Fruit fly (Drosophila melanogaster) whole organism, embryonic: ENCODE measurements around the gene Tim17a2.

ENCODE experiments used
- ATbp ChIP-seq: fragments of 200-800 bp; sonication (Bioruptor generic); optimal IDR thresholded peaks from 2 replicates; lab custom pipeline; 2017; ENCODE audit warnings: missing biosample characterization, mild to moderate bottlenecking, missing genetic modification characterization, missing genetic modification reagents
- Bteb2 ChIP-seq: fragments of 200-800 bp; sonication (Bioruptor generic); optimal IDR thresholded peaks from 2 replicates; lab custom pipeline; 2016; ENCODE audit warnings: missing biosample characterization, missing genetic modification characterization
- CG10321 ChIP-seq: fragments of 200-800 bp; sonication (Bioruptor generic); IDR thresholded peaks from 2 replicates; pipeline ENCODE4 v1.3.6; 2022; ENCODE audit warnings: missing biosample characterization, missing genetic modification characterization
- CG10959 ChIP-seq: fragments of 200-800 bp; sonication (Bioruptor generic); IDR thresholded peaks from 2 replicates; pipeline ENCODE4 v1.3.6; 2022; ENCODE audit warnings: missing biosample characterization, missing genetic modification characterization
- CG12391 ChIP-seq: fragments of 200-800 bp; sonication (Bioruptor generic); optimal IDR thresholded peaks from 3 replicates; lab custom pipeline; 2018; ENCODE audit warnings: missing biosample characterization, mild to moderate bottlenecking, missing genetic modification characterization, moderate library complexity
- CG12744 ChIP-seq: fragments of 200-800 bp; sonication (Bioruptor generic); optimal IDR thresholded peaks from 2 replicates; lab custom pipeline; 2016; ENCODE audit warnings: missing biosample characterization, missing genetic modification characterization
- CG15696 ChIP-seq: fragments of 200-800 bp; sonication (Bioruptor generic); optimal IDR thresholded peaks from 2 replicates; lab custom pipeline; 2019; ENCODE audit warnings: missing biosample characterization, mild to moderate bottlenecking, missing genetic modification characterization, moderate library complexity
- CG1792 ChIP-seq: fragments of 200-800 bp; sonication (Bioruptor generic); optimal IDR thresholded peaks from 2 replicates; lab custom pipeline; 2016; ENCODE audit warnings: missing biosample characterization, missing genetic modification characterization
- CG30020 ChIP-seq: fragments of 200-800 bp; optimal IDR thresholded peaks from 2 replicates; lab custom pipeline; 2019; ENCODE audit warnings: missing biosample characterization, mild to moderate bottlenecking, missing genetic modification characterization, moderate library complexity
- CG31365 ChIP-seq: fragments of 200-800 bp; sonication (Bioruptor generic); optimal IDR thresholded peaks from 2 replicates; lab custom pipeline; 2018; ENCODE audit warnings: missing biosample characterization, mild to moderate bottlenecking, missing genetic modification characterization
- CG3407 ChIP-seq: fragments of 200-800 bp; sonication (Bioruptor generic); optimal IDR thresholded peaks from 2 replicates; lab custom pipeline; 2018; ENCODE audit warnings: missing biosample characterization, mild to moderate bottlenecking, missing genetic modification characterization
- CG3847 ChIP-seq: fragments of 200-800 bp; sonication (Bioruptor generic); IDR thresholded peaks from 2 replicates; pipeline ENCODE4 v1.3.6; 2022; ENCODE audit warnings: missing biosample characterization, missing genetic modification characterization
- CG3995 ChIP-seq: fragments of 200-800 bp; sonication (Bioruptor generic); optimal IDR thresholded peaks from 3 replicates; lab custom pipeline; 2016; ENCODE audit warnings: missing biosample characterization, missing genetic modification characterization
- CG4424 ChIP-seq: fragments of 200-800 bp; sonication (Bioruptor generic); optimal IDR thresholded peaks from 3 replicates; lab custom pipeline; 2016; ENCODE audit warnings: missing biosample characterization, missing genetic modification characterization
- CG5180 ChIP-seq: fragments of 200-800 bp; sonication (Bioruptor generic); optimal IDR thresholded peaks from 3 replicates; lab custom pipeline; 2017; ENCODE audit warnings: missing biosample characterization, missing genetic modification characterization, mild to moderate bottlenecking, moderate library complexity, missing genetic modification reagents
- CG6254 ChIP-seq: fragments of 200-800 bp; sonication (Bioruptor generic); optimal IDR thresholded peaks from 3 replicates; lab custom pipeline; 2017; ENCODE audit warnings: mild to moderate bottlenecking, missing biosample characterization, missing genetic modification reagents, missing genetic modification characterization
- CG7372 ChIP-seq: fragments of 200-800 bp; sonication (Bioruptor generic); IDR thresholded peaks from 2 replicates; pipeline ENCODE4 v1.3.6; 2022; ENCODE audit warnings: missing biosample characterization, missing genetic modification characterization
- CG9215 ChIP-seq: fragments of 200-800 bp; sonication (Bioruptor generic); IDR thresholded peaks from 2 replicates; pipeline ENCODE4 v1.3.6; 2022; ENCODE audit warnings: missing biosample characterization, missing genetic modification characterization
- CG9797 ChIP-seq: fragments of 200-800 bp; sonication (Bioruptor generic); optimal IDR thresholded peaks from 3 replicates; lab custom pipeline; 2018; ENCODE audit warnings: missing biosample characterization, mild to moderate bottlenecking, missing genetic modification characterization
- CHES-1-like ChIP-seq: fragments of 200-800 bp; sonication (Bioruptor generic); optimal IDR thresholded peaks from 2 replicates; lab custom pipeline; 2016; ENCODE audit warnings: missing biosample characterization, missing genetic modification characterization
- CTCF ChIP-seq: fragments of 200-800 bp; sonication (Bioruptor generic); optimal IDR thresholded peaks from 2 replicates; lab custom pipeline; 2017; ENCODE audit warnings: missing biosample characterization, mild to moderate bottlenecking, missing genetic modification characterization, moderate library complexity
- CrebB ChIP-seq: fragments of 200-800 bp; sonication (Bioruptor generic); optimal IDR thresholded peaks from 3 replicates; lab custom pipeline; 2018; ENCODE audit warnings: missing biosample characterization, mild to moderate bottlenecking, missing genetic modification characterization
- Doc3 ChIP-seq: fragments of 200-800 bp; sonication (Bioruptor generic); IDR thresholded peaks from 3 replicates; pipeline ENCODE4 v1.3.6; 2022; ENCODE audit warnings: missing biosample characterization, missing genetic modification characterization; ENCODE audit not compliant: partially characterized antibody
- ERR ChIP-seq: fragments of 200-800 bp; sonication (Bioruptor generic); optimal IDR thresholded peaks from 2 replicates; lab custom pipeline; 2016; ENCODE audit warnings: missing biosample characterization, missing genetic modification characterization
- Fer1 ChIP-seq: fragments of 200-800 bp; sonication (Bioruptor generic); optimal IDR thresholded peaks from 2 replicates; lab custom pipeline; 2017; ENCODE audit warnings: missing biosample characterization, mild to moderate bottlenecking, missing genetic modification characterization
- Fer2 ChIP-seq: fragments of 200-800 bp; sonication (Bioruptor generic); optimal IDR thresholded peaks from 2 replicates; lab custom pipeline; 2018; ENCODE audit warnings: missing biosample characterization, mild to moderate bottlenecking, missing genetic modification characterization, moderate library complexity
- HLH3B ChIP-seq: fragments of 200-800 bp; sonication (Bioruptor generic); IDR thresholded peaks from 2 replicates; pipeline ENCODE4 v1.3.6; 2022; ENCODE audit warnings: missing biosample characterization, missing genetic modification characterization
- Myb ChIP-seq: fragments of 200-800 bp; sonication (Bioruptor generic); optimal IDR thresholded peaks from 2 replicates; lab custom pipeline; 2016; ENCODE audit warnings: missing biosample characterization, missing genetic modification characterization
- Sry-δ ChIP-seq: fragments of 200-800 bp; sonication (Bioruptor generic); optimal IDR thresholded peaks from 2 replicates; lab custom pipeline; 2016; ENCODE audit warnings: missing biosample characterization, missing genetic modification characterization
- Stat92E ChIP-seq, 3 experiments: fragments of >200 bp in 2 of 3; fragments of 200-800 bp in 1 of 3; sonication (Bioruptor generic) in 1 of 3; optimal IDR thresholded peaks; 2 replicates each; lab custom pipeline; 2017 to 2019; ENCODE audit warnings: missing biosample characterization in 3 of 3, missing genetic modification characterization in 3 of 3, mild to moderate bottlenecking in 1 of 3, moderate library complexity in 1 of 3
- ac ChIP-seq: fragments of 200-800 bp; sonication (Bioruptor generic); optimal IDR thresholded peaks from 3 replicates; lab custom pipeline; 2017; ENCODE audit warnings: missing biosample characterization, mild to moderate bottlenecking, missing genetic modification characterization
- br ChIP-seq: fragments of >200 bp; optimal IDR thresholded peaks from 2 replicates; lab custom pipeline; 2017
- chif ChIP-seq, 2 experiments: fragments of 200-800 bp; sonication (Bioruptor generic); optimal IDR thresholded peaks; 3 replicates each; lab custom pipeline; 2016; ENCODE audit warnings: missing biosample characterization in 2 of 2, missing genetic modification characterization in 2 of 2
- ci ChIP-seq: fragments of 200-800 bp; sonication (Bioruptor generic); IDR thresholded peaks from 3 replicates; pipeline ENCODE4 v1.3.6; 2022; ENCODE audit warnings: missing biosample characterization, missing genetic modification characterization
- disco-r ChIP-seq: fragments of 200-800 bp; sonication (Bioruptor generic); optimal IDR thresholded peaks from 2 replicates; lab custom pipeline; 2016; ENCODE audit warnings: missing biosample characterization, missing genetic modification characterization
- exex ChIP-seq: fragments of 200-800 bp; sonication (Bioruptor generic); optimal IDR thresholded peaks from 4 replicates; lab custom pipeline; 2018; ENCODE audit warnings: missing biosample characterization, mild to moderate bottlenecking, missing genetic modification characterization, moderate library complexity
- fd96Cb ChIP-seq: fragments of 200-800 bp; sonication (Bioruptor generic); optimal IDR thresholded peaks from 2 replicates; lab custom pipeline; 2018; ENCODE audit warnings: missing biosample characterization, mild to moderate bottlenecking, missing genetic modification characterization, moderate library complexity
- her ChIP-seq: fragments of 200-800 bp; sonication (Bioruptor generic); optimal IDR thresholded peaks from 2 replicates; lab custom pipeline; 2016; ENCODE audit warnings: missing biosample characterization, missing genetic modification characterization
- jigr1 ChIP-seq: fragments of 200-800 bp; sonication (Bioruptor generic); IDR thresholded peaks from 3 replicates; pipeline ENCODE4 v1.3.6; 2022; ENCODE audit warnings: missing biosample characterization, missing genetic modification characterization
- kah ChIP-seq: fragments of 200-800 bp; sonication (Bioruptor generic); optimal IDR thresholded peaks from 2 replicates; lab custom pipeline; 2018; ENCODE audit warnings: missing biosample characterization, mild to moderate bottlenecking, missing genetic modification characterization
- ken ChIP-seq: fragments of 200-800 bp; sonication (Bioruptor generic); IDR thresholded peaks from 3 replicates; pipeline ENCODE4 v1.3.6; 2022; ENCODE audit warnings: missing biosample characterization, missing genetic modification characterization
- nau ChIP-seq: fragments of 200-800 bp; sonication (Bioruptor generic); optimal IDR thresholded peaks from 3 replicates; lab custom pipeline; 2017; ENCODE audit warnings: missing biosample characterization, mild to moderate bottlenecking, missing genetic modification characterization, missing genetic modification reagents
- org-1 ChIP-seq: fragments of 200-800 bp; sonication (Bioruptor generic); optimal IDR thresholded peaks from 2 replicates; lab custom pipeline; 2017; ENCODE audit warnings: missing biosample characterization, missing genetic modification characterization
- pan ChIP-seq, 4 experiments: fragments of >200 bp in 3 of 4; fragments of 200-800 bp in 1 of 4; sonication (Bioruptor generic) in 1 of 4; optimal IDR thresholded peaks in 3 of 4; IDR thresholded peaks in 1 of 4; 2 replicates each; pipeline versions ENCODE4 v1.3.6 to Lab custom; 2017 to 2022; ENCODE audit warnings: missing biosample characterization in 2 of 4, missing genetic modification characterization in 2 of 4, mixed read lengths in 1 of 4
- repo ChIP-seq: fragments of 200-800 bp; sonication (Bioruptor generic); optimal IDR thresholded peaks from 2 replicates; lab custom pipeline; 2016; ENCODE audit warnings: missing biosample characterization, missing genetic modification characterization
- salm ChIP-seq: fragments of 200-800 bp; sonication (Bioruptor generic); optimal IDR thresholded peaks from 2 replicates; lab custom pipeline; 2018; ENCODE audit warnings: missing biosample characterization, mild to moderate bottlenecking, missing genetic modification characterization
- sna ChIP-seq: fragments of 200-800 bp; sonication (Bioruptor generic); IDR thresholded peaks from 2 replicates; pipeline ENCODE4 v1.3.6; 2022; ENCODE audit warnings: missing biosample characterization, missing genetic modification characterization; ENCODE audit not compliant: partially characterized antibody
- stc ChIP-seq: fragments of 200-800 bp; sonication (Bioruptor generic); IDR thresholded peaks from 2 replicates; pipeline ENCODE4 v1.3.6; 2022; ENCODE audit warnings: missing biosample characterization, missing genetic modification characterization
- tna ChIP-seq: fragments of 200-800 bp; sonication (Bioruptor generic); IDR thresholded peaks from 2 replicates; pipeline ENCODE4 v1.3.6; 2022; ENCODE audit warnings: missing biosample characterization, missing genetic modification characterization; ENCODE audit not compliant: partially characterized antibody
- wor ChIP-seq: fragments of 200-800 bp; sonication (Bioruptor generic); IDR thresholded peaks from 2 replicates; pipeline ENCODE4 v1.3.6; 2022; ENCODE audit warnings: missing biosample characterization, missing genetic modification characterization
- zen ChIP-seq: fragments of 200-800 bp; sonication (Bioruptor generic); optimal IDR thresholded peaks from 3 replicates; lab custom pipeline; 2018; ENCODE audit warnings: missing biosample characterization, mild to moderate bottlenecking, missing genetic modification characterization, moderate library complexity

Tim17a2 gene

DNA sequence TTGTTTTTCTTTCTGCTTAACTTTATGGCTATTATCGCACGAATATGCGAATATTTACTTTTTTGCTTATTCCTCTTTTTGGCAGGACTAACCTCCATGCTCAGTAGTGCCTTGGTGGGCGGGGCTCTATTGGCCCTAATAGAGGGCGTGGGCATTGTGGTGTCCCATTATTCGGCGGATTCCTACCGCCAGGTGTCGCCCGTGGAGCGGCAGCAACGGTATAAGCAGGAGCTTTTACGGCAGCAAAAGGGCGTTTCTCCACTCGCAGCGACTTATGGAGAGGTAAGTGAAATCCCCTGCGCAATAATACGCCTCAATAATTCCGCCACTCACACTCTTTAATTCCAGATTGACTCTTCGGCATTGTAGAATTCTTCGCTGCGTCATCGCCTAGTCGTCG lies 38.1 kb upstream of the Tim17a2 start (continued):
- TF ChIP-seq CG12391 (tag; lab: Kevin White, UChicago) = no peak
- no peak for TF ChIP-seq repo (GFP tag; lab: Kevin White, UChicago)
- no peak for TF ChIP-seq org-1
- no peak for TF ChIP-seq CG12744
- TF ChIP-seq CTCF = peak; percentile 92
- TF ChIP-seq fd96Cb (tag; lab: Kevin White, UChicago) = no peak
- TF ChIP-seq disco-r (GFP tag; lab: Kevin White, UChicago) = no peak
- TF ChIP-seq CG5180 (GFP tag; lab: Kevin White, UChicago) = no peak
- no peak for TF ChIP-seq CrebB (tag; lab: Kevin White, UChicago)
- TF ChIP-seq Sry-δ (GFP tag; lab: Kevin White, UChicago) = no peak
- TF ChIP-seq ci (GFP tag; lab: Robert Waterston, UW) = peak; percentile 83
- no peak for TF ChIP-seq br (lab: Kevin White, UChicago)
- no peak for TF ChIP-seq salm
- no peak for TF ChIP-seq CG15696 (tag; lab: Kevin White, UChicago)
- no peak for TF ChIP-seq CG3995
- TF ChIP-seq tna = no peak
- TF ChIP-seq pan (optimal IDR thresholded peaks at IDR 0.05; lab: Kevin White, UChicago) = no peak
- TF ChIP-seq pan (GFP tag; optimal IDR thresholded peaks at IDR 0.05 in 1 of 2, IDR thresholded peaks at IDR 0.05 in 1 of 2) = peak in 1 of 2 experiments; percentile 57
- TF ChIP-seq Bteb2 (GFP tag; lab: Kevin White, UChicago) = no peak
- TF ChIP-seq Stat92E (GFP tag; optimal IDR thresholded peaks at IDR 0.05; lab: Kevin White, UChicago) = no peak
- peak; percentile 43 for TF ChIP-seq her (GFP tag; lab: Kevin White, UChicago)
- no peak for TF ChIP-seq CHES-1-like (GFP tag; lab: Kevin White, UChicago)
- TF ChIP-seq CG9215 = no peak
- TF ChIP-seq kah (GFP tag; lab: Kevin White, UChicago) = peak; percentile 34
- no peak for TF ChIP-seq sna (GFP tag; lab: Robert Waterston, UW)
- no peak for TF ChIP-seq Doc3 (GFP tag; lab: Robert Waterston, UW)
- TF ChIP-seq CG30020 (tag; lab: Kevin White, UChicago) = no peak
- no peak for TF ChIP-seq CG1792 (GFP tag; lab: Kevin White, UChicago)
- TF ChIP-seq CG3407 (GFP tag; lab: Kevin White, UChicago) = no peak
- TF ChIP-seq ken (GFP tag; lab: Robert Waterston, UW) = 0 out of 3 replicates have a peak, but pooled peaks have one; percentile 43
- no peak; the same call in 1 of the 2 replicates for TF ChIP-seq stc (GFP tag; lab: Robert Waterston, UW)
- TF ChIP-seq HLH3B = peak; percentile 22; the same call in 1 of the 2 replicates
- TF ChIP-seq CG10321 (GFP tag; lab: Robert Waterston, UW) = 0 out of 2 replicates have a peak, but pooled peaks have one; percentile 17
- TF ChIP-seq jigr1 (GFP tag; lab: Robert Waterston, UW) = no peak
- TF ChIP-seq CG31365 (tag; lab: Kevin White, UChicago) = no peak
- peak; percentile 68 for TF ChIP-seq Fer1 (GFP tag; lab: Kevin White, UChicago)
- TF ChIP-seq Myb (GFP tag; lab: Kevin White, UChicago) = no peak
- no peak for TF ChIP-seq wor (GFP tag; lab: Robert Waterston, UW)
- no peak for TF ChIP-seq CG3847 (GFP tag; lab: Robert Waterston, UW)
- TF ChIP-seq ac (GFP tag; lab: Kevin White, UChicago) = no peak
- TF ChIP-seq Fer2 (tag; lab: Kevin White, UChicago) = no peak
- TF ChIP-seq zen (tag; lab: Kevin White, UChicago) = no peak
- peak; percentile 29 for TF ChIP-seq CG6254 (GFP tag; lab: Kevin White, UChicago)
- no peak for TF ChIP-seq ERR (GFP tag; lab: Kevin White, UChicago)
- TF ChIP-seq CG10959 (GFP tag; lab: Robert Waterston, UW) = no peak; the same call in 1 of the 2 replicates
- TF ChIP-seq exex (tag; lab: Kevin White, UChicago) = no peak
- no peak for TF ChIP-seq CG4424
- TF ChIP-seq ATbp (GFP tag; lab: Kevin White, UChicago) = peak; percentile 56
- 0 out of 2 replicates have a peak, but pooled peaks have one; percentile 12 for TF ChIP-seq CG7372
- no peak for TF ChIP-seq CG9797
- TF ChIP-seq nau (GFP tag; lab: Kevin White, UChicago) = no peak
- TF ChIP-seq chif (GFP tag; optimal IDR thresholded peaks at IDR 0.05; lab: Kevin White, UChicago) = peak in 1 of 2 experiments; percentile 6
